Fruit fly (Drosophila melanogaster): ENCODE measurements around the gene roq.

DNA sequence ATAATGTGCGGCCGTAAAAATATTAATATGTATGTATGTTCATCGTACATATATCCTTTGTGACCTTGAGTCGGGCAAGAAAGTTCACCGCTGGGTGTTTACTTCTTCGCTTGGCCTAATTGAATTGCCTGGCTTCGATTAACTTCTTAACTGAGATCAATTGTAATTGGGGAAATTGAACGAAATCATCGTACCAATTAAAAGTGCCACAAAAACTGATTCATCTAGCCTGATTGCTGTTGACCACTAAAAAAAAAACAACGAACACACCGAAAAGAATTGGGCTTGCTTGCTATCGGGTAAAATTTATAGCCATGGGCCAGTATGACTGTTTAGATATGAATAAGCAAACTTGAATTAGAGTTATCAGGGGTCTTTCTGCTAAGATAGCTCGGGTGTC is 23.9 kb upstream of the roq start:
- TF ChIP-seq pdm3 (GFP tag; optimal IDR thresholded peaks at IDR 0.05) (no peak), Hr38 (GFP tag; optimal IDR thresholded peaks at IDR 0.05) (no peak), Lpt (GFP tag; optimal IDR thresholded peaks at IDR 0.05) (no peak), Blimp-1 (GFP tag; optimal IDR thresholded peaks at IDR 0.05) (no peak), OdsH (GFP tag; optimal IDR thresholded peaks at IDR 0.05) (no peak), Met (GFP tag; optimal IDR thresholded peaks at IDR 0.05) (no peak), CG9139 (GFP tag; optimal IDR thresholded peaks at IDR 0.05) (no peak), CG8632 (GFP tag; optimal IDR thresholded peaks at IDR 0.05) (no peak), CG4318 (GFP tag; optimal IDR thresholded peaks at IDR 0.05) (no peak), Gug (GFP tag; IDR thresholded peaks at IDR 0.05) (no peak), lz (GFP tag; optimal IDR thresholded peaks at IDR 0.05) (no peak), CG8319 (GFP tag; optimal IDR thresholded peaks at IDR 0.05) (no peak), Eip75B (GFP tag; optimal IDR thresholded peaks at IDR 0.05) (no peak), CG11294 (GFP tag; IDR thresholded peaks at IDR 0.05) (no peak)
